Worm (Caenorhabditis elegans) whole organism, L4 larva: ENCODE measurements around the gene gcy-4.
"Not testable (repeated sequence)": the region's sequence is repeated elsewhere in the genome, so short reads cannot be mapped to it uniquely, and the experiment has no call there.

Experiments
- F10B5.3 ChIP-seq: sonication (generic microtip); optimal IDR thresholded peaks from 2 replicates; lab custom pipeline; 2016; ENCODE audit warnings: mild to moderate bottlenecking, missing genetic modification characterization, missing compliant biosample characterization
- F26F4.8 ChIP-seq: fragments of 200-800 bp; sonication (Bioruptor generic); conservative IDR thresholded peaks from 2 replicates; pipeline ENCODE4 v1.3.6; 2022; ENCODE audit warnings: missing genetic modification characterization, missing compliant biosample characterization
- F37D6.2 ChIP-seq: sonication (generic microtip); optimal IDR thresholded peaks from 2 replicates; lab custom pipeline; 2016; ENCODE audit warnings: mild to moderate bottlenecking, missing genetic modification characterization, missing compliant biosample characterization
- T20F7.1 ChIP-seq: fragments of 200-800 bp; sonication (Bioruptor generic); optimal IDR thresholded peaks from 2 replicates; lab custom pipeline; 2018; ENCODE audit warnings: mild to moderate bottlenecking, missing genetic modification characterization, missing compliant biosample characterization
- T26A8.4 ChIP-seq: fragments of 200-800 bp; sonication (Bioruptor generic); IDR thresholded peaks from 2 replicates; pipeline ENCODE4 v1.3.6; 2022; ENCODE audit warnings: missing genetic modification characterization, missing compliant biosample characterization
- Y105C5A.15 ChIP-seq: fragments of 200-800 bp; sonication (Bioruptor generic); IDR thresholded peaks from 2 replicates; pipeline ENCODE4 v1.3.6; 2022; ENCODE audit warnings: missing genetic modification characterization, missing compliant biosample characterization
- Y48G9A.11 ChIP-seq: fragments of 200-800 bp; sonication (Bioruptor generic); IDR thresholded peaks from 2 replicates; pipeline ENCODE4 v1.3.6; 2022; ENCODE audit warnings: missing genetic modification reagents, missing genetic modification characterization, missing compliant biosample characterization
- Y5F2A.4 ChIP-seq: fragments of 200-800 bp; sonication (Bioruptor generic); optimal IDR thresholded peaks from 2 replicates; lab custom pipeline; 2018; ENCODE audit warnings: mild to moderate bottlenecking, missing genetic modification characterization, missing compliant biosample characterization
- Y75B8A.6 ChIP-seq: fragments of 200-800 bp; sonication (Bioruptor generic); IDR thresholded peaks from 2 replicates; pipeline ENCODE4 v1.3.6; 2022; ENCODE audit warnings: missing genetic modification reagents, missing genetic modification characterization, missing compliant biosample characterization
- aha-1 ChIP-seq: fragments of 150-350 bp; peaks from one replicate; lab custom pipeline; 2014; ENCODE audit warnings: missing biosample characterization, missing genetic modification characterization
- ama-1 ChIP-seq: fragments of 150-350 bp; optimal IDR thresholded peaks from 2 replicates; lab custom pipeline; 2014; ENCODE audit warnings: inconsistent platforms, mixed read lengths
- arid-1 ChIP-seq: fragments of 200-800 bp; sonication (Bioruptor generic); conservative IDR thresholded peaks from 2 replicates; pipeline ENCODE4 v1.3.6; 2022; ENCODE audit warnings: missing genetic modification reagents, missing genetic modification characterization, missing compliant biosample characterization
- ceh-20 ChIP-seq: fragments of 200-800 bp; sonication (Bioruptor generic); IDR thresholded peaks from 2 replicates; pipeline ENCODE4 v1.3.6; 2022; ENCODE audit warnings: missing genetic modification reagents, missing genetic modification characterization, missing compliant biosample characterization
- daf-12 ChIP-seq: fragments of 150-350 bp; optimal IDR thresholded peaks from 2 replicates; lab custom pipeline; 2014; ENCODE audit warnings: missing biosample characterization, missing genetic modification reagents, missing genetic modification characterization
- daf-16 ChIP-seq, 3 experiments: sonication (generic microtip); optimal IDR thresholded peaks; 2 replicates each; lab custom pipeline; 2016 to 2017; ENCODE audit warnings: missing genetic modification characterization in 3 of 3, missing genetic modification reagents in 3 of 3, mild to moderate bottlenecking in 2 of 3, missing compliant biosample characterization in 2 of 3, missing biosample characterization in 1 of 3, moderate library complexity in 1 of 3
- daf-8 ChIP-seq: fragments of 200-800 bp; sonication (Bioruptor generic); IDR thresholded peaks from 2 replicates; pipeline ENCODE4 v1.3.6; 2022; ENCODE audit warnings: missing genetic modification characterization, missing compliant biosample characterization
- dmd-6 ChIP-seq: fragments of 200-800 bp; sonication (Bioruptor generic); IDR thresholded peaks from 2 replicates; pipeline ENCODE4 v1.3.6; 2022; ENCODE audit warnings: missing genetic modification reagents, missing genetic modification characterization, missing compliant biosample characterization
- duxl-1 ChIP-seq: sonication (generic microtip); optimal IDR thresholded peaks from 2 replicates; lab custom pipeline; 2016; ENCODE audit warnings: mild to moderate bottlenecking, missing genetic modification characterization, moderate library complexity, missing compliant biosample characterization; ENCODE audit not compliant: poor library complexity
- egl-27 ChIP-seq: sonication (generic microtip); optimal IDR thresholded peaks from 3 replicates; lab custom pipeline; 2017; ENCODE audit warnings: missing biosample characterization, missing genetic modification reagents, missing genetic modification characterization
- egl-43 ChIP-seq: fragments of 200-800 bp; sonication (Bioruptor generic); IDR thresholded peaks from 2 replicates; pipeline ENCODE4 v1.3.6; 2022; ENCODE audit warnings: missing genetic modification reagents, missing genetic modification characterization, missing compliant biosample characterization
- fkh-10 ChIP-seq: fragments of 150-350 bp; optimal IDR thresholded peaks from 2 replicates; lab custom pipeline; 2014; ENCODE audit warnings: missing biosample characterization, missing genetic modification reagents, missing genetic modification characterization
- hlh-30 ChIP-seq: sonication (generic microtip); optimal IDR thresholded peaks from 2 replicates; lab custom pipeline; 2017; ENCODE audit warnings: antibody characterized with exemption, mild to moderate bottlenecking, missing genetic modification characterization, missing compliant biosample characterization; ENCODE audit not compliant: insufficient read depth
- hmg-1.1 ChIP-seq: fragments of 200-800 bp; sonication (Bioruptor generic); IDR thresholded peaks from 2 replicates; pipeline ENCODE4 v1.3.6; 2022; ENCODE audit warnings: missing genetic modification reagents, missing genetic modification characterization, missing compliant biosample characterization
- lim-7 ChIP-seq: fragments of 200-800 bp; sonication (Bioruptor generic); IDR thresholded peaks from 2 replicates; pipeline ENCODE4 v1.3.6; 2022; ENCODE audit warnings: missing genetic modification characterization, missing compliant biosample characterization
- lin-1 ChIP-seq: fragments of 200-800 bp; sonication (Bioruptor generic); IDR thresholded peaks from 2 replicates; pipeline ENCODE4 v1.3.6; 2022; ENCODE audit warnings: missing genetic modification reagents, missing genetic modification characterization, missing compliant biosample characterization
- lin-38 ChIP-seq: fragments of 200-800 bp; sonication (Bioruptor generic); IDR thresholded peaks from 2 replicates; pipeline ENCODE4 v1.3.6; 2022; ENCODE audit warnings: missing genetic modification reagents, missing genetic modification characterization, missing compliant biosample characterization
- lin-39 ChIP-seq: fragments of 150-350 bp; optimal IDR thresholded peaks from 2 replicates; lab custom pipeline; 2014; ENCODE audit warnings: missing biosample characterization, missing genetic modification reagents, missing genetic modification characterization
- lir-3 ChIP-seq: sonication (generic microtip); optimal IDR thresholded peaks from 2 replicates; lab custom pipeline; 2016; ENCODE audit warnings: mild to moderate bottlenecking, missing genetic modification characterization, missing compliant biosample characterization
- madf-5 ChIP-seq, 2 experiments: fragments of 200-800 bp; sonication (Bioruptor generic); IDR thresholded peaks; 2 replicates each; pipeline ENCODE4 v1.3.6; 2022; ENCODE audit warnings: missing compliant biosample characterization in 2 of 2, missing genetic modification characterization in 2 of 2
- mdl-1 ChIP-seq, 2 experiments: fragments of 150-350 bp in 1 of 2; sonication (generic microtip) in 1 of 2; optimal IDR thresholded peaks; 2 replicates each; lab custom pipeline; 2014 to 2017; ENCODE audit warnings: missing biosample characterization in 2 of 2, missing genetic modification characterization in 2 of 2
- mes-2 ChIP-seq: sonication (generic microtip); optimal IDR thresholded peaks from 2 replicates; lab custom pipeline; 2016; ENCODE audit warnings: missing genotype, mild to moderate bottlenecking, missing genetic modification characterization, missing compliant biosample characterization; ENCODE audit not compliant: poor library complexity, severe bottlenecking
- nhr-102 ChIP-seq: sonication (generic microtip); optimal IDR thresholded peaks from 2 replicates; lab custom pipeline; 2016; ENCODE audit warnings: mild to moderate bottlenecking, missing genetic modification characterization, moderate library complexity, missing compliant biosample characterization
- nhr-11 ChIP-seq: fragments of 150-350 bp; optimal IDR thresholded peaks from 2 replicates; lab custom pipeline; 2014; ENCODE audit warnings: missing biosample characterization, missing genetic modification characterization
- nhr-41 ChIP-seq: fragments of 200-800 bp; sonication (Bioruptor generic); IDR thresholded peaks from 2 replicates; pipeline ENCODE4 v1.3.6; 2022; ENCODE audit warnings: missing genetic modification reagents, missing genetic modification characterization, missing compliant biosample characterization
- pha-4 ChIP-seq, 2 experiments: fragments of 150-350 bp in 1 of 2; fragments of 200-800 bp in 1 of 2; sonication (Bioruptor generic) in 1 of 2; IDR thresholded peaks in 1 of 2; optimal IDR thresholded peaks in 1 of 2; 2 replicates each; pipeline versions ENCODE4 v1.3.6 to Lab custom; 2014 to 2022; ENCODE audit warnings: missing genetic modification characterization in 2 of 2, missing genetic modification reagents in 2 of 2, missing biosample characterization in 1 of 2, missing compliant biosample characterization in 1 of 2
- php-3 ChIP-seq: fragments of 200-800 bp; sonication (Bioruptor generic); IDR thresholded peaks from 2 replicates; pipeline ENCODE4 v1.3.6; 2022; ENCODE audit warnings: missing genetic modification reagents, missing genetic modification characterization, missing compliant biosample characterization
- rbr-2 ChIP-seq: sonication (generic microtip); optimal IDR thresholded peaks from 2 replicates; lab custom pipeline; 2016; ENCODE audit warnings: missing genotype, missing genetic modification characterization, missing compliant biosample characterization
- set-16 ChIP-seq: fragments of 200-800 bp; sonication (Bioruptor generic); IDR thresholded peaks from 2 replicates; pipeline ENCODE4 v1.3.6; 2022; ENCODE audit warnings: missing genetic modification reagents, missing genetic modification characterization, missing compliant biosample characterization
- snpc-1.2 ChIP-seq: fragments of 200-800 bp; sonication (Bioruptor generic); IDR thresholded peaks from 2 replicates; pipeline ENCODE4 v1.3.6; 2022; ENCODE audit warnings: missing genetic modification reagents, missing genetic modification characterization, missing compliant biosample characterization
- spr-1 ChIP-seq: sonication (generic microtip); optimal IDR thresholded peaks from 2 replicates; lab custom pipeline; 2016; ENCODE audit warnings: mild to moderate bottlenecking, missing genetic modification characterization, missing compliant biosample characterization
- unc-130 ChIP-seq: sonication (generic microtip); optimal IDR thresholded peaks from 2 replicates; lab custom pipeline; 2016; ENCODE audit warnings: missing genetic modification reagents, missing genetic modification characterization, missing compliant biosample characterization
- vab-7 ChIP-seq: fragments of 200-800 bp; sonication (Bioruptor generic); IDR thresholded peaks from 2 replicates; pipeline ENCODE4 v1.3.6; 2022; ENCODE audit warnings: missing genetic modification reagents, missing genetic modification characterization, missing compliant biosample characterization
- zfp-2 ChIP-seq: sonication (generic microtip); optimal IDR thresholded peaks from 2 replicates; lab custom pipeline; 2016; ENCODE audit warnings: mild to moderate bottlenecking, missing genetic modification characterization, missing compliant biosample characterization
- zip-11 ChIP-seq: fragments of 200-800 bp; sonication (Bioruptor generic); IDR thresholded peaks from 2 replicates; pipeline ENCODE4 v1.3.6; 2022; ENCODE audit warnings: missing genetic modification characterization, missing compliant biosample characterization
- ztf-7 ChIP-seq: fragments of 150-350 bp; optimal IDR thresholded peaks from 2 replicates; lab custom pipeline; 2014; ENCODE audit warnings: missing biosample characterization, missing genetic modification characterization

The gcy-4 gene

DNA sequence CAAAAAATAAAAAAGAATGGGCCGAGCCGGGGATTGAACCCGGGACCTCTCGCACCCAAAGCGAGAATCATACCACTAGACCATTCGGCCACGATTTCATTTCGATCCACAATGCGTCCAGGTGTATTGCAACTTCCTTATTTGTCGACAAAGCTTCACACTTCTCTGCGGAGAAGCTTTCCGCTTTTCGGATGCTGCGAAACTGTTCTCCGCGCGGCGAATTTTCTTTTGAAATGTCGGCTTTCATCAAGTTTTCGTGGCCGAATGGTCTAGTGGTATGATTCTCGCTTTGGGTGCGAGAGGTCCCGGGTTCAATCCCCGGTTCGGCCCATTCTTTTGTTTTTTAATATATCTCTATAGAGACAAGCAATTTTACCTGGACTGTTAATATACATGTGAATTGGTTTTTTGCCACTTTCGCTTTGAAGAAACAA is 6.5 kb downstream of the gcy-4 start:
- TF ChIP-seq unc-130 (GFP tag; lab: Kevin White, UChicago) (peak; percentile 16), lin-38 (GFP tag; lab: Robert Waterston, UW) (peak; percentile 74), madf-5 (GFP tag; IDR thresholded peaks at IDR 0.05; lab: Robert Waterston, UW) (0 out of 4 replicates have a peak, but pooled peaks of 1 of the 2 experiments have one; percentile 17), nhr-102 (tag; lab: Kevin White, UChicago) (peak; percentile 26), mes-2 (peak; percentile 17), php-3 (0 out of 2 replicates have a peak, but pooled peaks have one; percentile 32), lin-1 (0 out of 2 replicates have a peak, but pooled peaks have one; percentile 18), hmg-1.1 (GFP tag; lab: Robert Waterston, UW) (peak; percentile 49; the same call in 1 of the 2 replicates), spr-1 (tag; lab: Kevin White, UChicago) (peak; percentile 48), set-16 (GFP tag; lab: Robert Waterston, UW) (peak; percentile 58; the same call in 1 of the 2 replicates), daf-16 (tag; optimal IDR thresholded peaks at IDR 0.05; lab: Kevin White, UChicago) (peak; percentile 43), T26A8.4 (GFP tag; lab: Robert Waterston, UW) (peak; percentile 73), F26F4.8 (GFP tag; lab: Robert Waterston, UW) (peak; percentile 67; the same call in 1 of the 2 replicates), dmd-6 (GFP tag; lab: Robert Waterston, UW) (peak; percentile 30), Y48G9A.11 (GFP tag; lab: Robert Waterston, UW) (0 out of 2 replicates have a peak, but pooled peaks have one; percentile 28), vab-7 (GFP tag; lab: Robert Waterston, UW) (peak; percentile 21; the same call in 1 of the 2 replicates), snpc-1.2 (GFP tag; lab: Robert Waterston, UW) (0 out of 2 replicates have a peak, but pooled peaks have one; percentile 68), Y105C5A.15 (GFP tag; lab: Robert Waterston, UW) (0 out of 2 replicates have a peak, but pooled peaks have one; percentile 2), pha-4 (GFP tag; IDR thresholded peaks at IDR 0.05; lab: Robert Waterston, UW) (peak; percentile 72), egl-43 (GFP tag; lab: Robert Waterston, UW) (peak; percentile 78), lim-7 (GFP tag; lab: Robert Waterston, UW) (0 out of 2 replicates have a peak, but pooled peaks have one; percentile 49), rbr-2 (tag; lab: Kevin White, UChicago) (peak; percentile 37), aha-1 (tag; lab: Kevin White, UChicago) (peak; percentile 92)
- not testable (repeated sequence) for TF ChIP-seq daf-16 (GFP tag; optimal IDR thresholded peaks at IDR 0.05; lab: Kevin White, UChicago); pha-4 (tag; optimal IDR thresholded peaks at IDR 0.05; lab: Kevin White, UChicago)

- TF ChIP-seq egl-43 (GFP tag; lab: Robert Waterston, UW), result peak; percentile 64; the same call in 1 of the 2 replicates
- TF ChIP-seq duxl-1 (tag; lab: Kevin White, UChicago), result peak; percentile 2
- TF ChIP-seq lin-39 (tag; lab: Kevin White, UChicago), result no peak
- peak; percentile 68 for TF ChIP-seq ceh-20 (GFP tag; lab: Robert Waterston, UW)
- no peak for TF ChIP-seq nhr-11
- peak; percentile 29; the same call in 1 of the 2 replicates for TF ChIP-seq snpc-1.2 (GFP tag; lab: Robert Waterston, UW)
- no peak for TF ChIP-seq lir-3 (tag; lab: Kevin White, UChicago)
- TF ChIP-seq dmd-6 (GFP tag; lab: Robert Waterston, UW), result peak; percentile 65
- peak; percentile 58 for TF ChIP-seq nhr-102 (tag; lab: Kevin White, UChicago)
- TF ChIP-seq zip-11 (GFP tag; lab: Robert Waterston, UW), result no peak
- TF ChIP-seq T26A8.4 (GFP tag; lab: Robert Waterston, UW), result peak; percentile 74
- no peak for TF ChIP-seq ama-1 (lab: Kevin White, UChicago)
- TF ChIP-seq set-16 (GFP tag; lab: Robert Waterston, UW), result no peak
- TF ChIP-seq F37D6.2, result peak; percentile 37
- TF ChIP-seq T20F7.1, result peak; percentile 58
- TF ChIP-seq ztf-7, result peak; percentile 25
- TF ChIP-seq lim-7 (GFP tag; lab: Robert Waterston, UW), result no peak
- TF ChIP-seq Y75B8A.6 (GFP tag; lab: Robert Waterston, UW), result no peak
- TF ChIP-seq vab-7 (GFP tag; lab: Robert Waterston, UW), result peak; percentile 62
- TF ChIP-seq F10B5.3, result peak; percentile 27
- peak; percentile 33 for TF ChIP-seq unc-130 (GFP tag; lab: Kevin White, UChicago)
- TF ChIP-seq hlh-30, result peak; percentile 43
- TF ChIP-seq daf-12 (tag; lab: Kevin White, UChicago), result no peak
- peak; percentile 4 for TF ChIP-seq fkh-10 (GFP tag; lab: Kevin White, UChicago)
- no peak for TF ChIP-seq daf-8
- peak; percentile 78; the same call in 1 of the 2 replicates for TF ChIP-seq arid-1 (GFP tag; lab: Robert Waterston, UW)
- TF ChIP-seq pha-4 (GFP tag; IDR thresholded peaks at IDR 0.05; lab: Robert Waterston, UW), result peak; percentile 63; the same call in 1 of the 2 replicates
- no peak for TF ChIP-seq pha-4 (tag; optimal IDR thresholded peaks at IDR 0.05; lab: Kevin White, UChicago)
- no peak for TF ChIP-seq egl-27 (tag; lab: Kevin White, UChicago)
- TF ChIP-seq Y5F2A.4 (GFP tag; lab: Kevin White, UChicago), result peak; percentile 27
- no peak for TF ChIP-seq mdl-1 (tag; optimal IDR thresholded peaks at IDR 0.05; lab: Kevin White, UChicago)
- TF ChIP-seq zfp-2, result no peak
- TF ChIP-seq nhr-41 (GFP tag; lab: Robert Waterston, UW), result no peak
These were observed 7.7 kb downstream of the gcy-4 start, which contains the start of gene mdt-22 for ce11 chrII:10300954-10301353. Gene mdt-22 (plus strand): TSS chrII:10301216.
